Worm (Caenorhabditis elegans) whole organism, L4/young adult: Measurements from ENCODE around the gene K11H12.8.

Experiments
- W03F9.2 ChIP-seq: fragments of 150-350 bp; optimal IDR thresholded peaks from 2 replicates; lab custom pipeline; 2014; ENCODE audit warnings: missing biosample characterization, missing genetic modification characterization
- dao-5 ChIP-seq: sonication (generic microtip); optimal IDR thresholded peaks from 2 replicates; lab custom pipeline; 2016; ENCODE audit warnings: missing genotype, missing genetic modification characterization, moderate library complexity, missing compliant biosample characterization
- him-1 ChIP-seq: sonication (generic microtip); optimal IDR thresholded peaks from 2 replicates; lab custom pipeline; 2016; ENCODE audit warnings: missing genotype, missing genetic modification reagents, missing genetic modification characterization, missing compliant biosample characterization

Gene K11H12.8

DNA sequence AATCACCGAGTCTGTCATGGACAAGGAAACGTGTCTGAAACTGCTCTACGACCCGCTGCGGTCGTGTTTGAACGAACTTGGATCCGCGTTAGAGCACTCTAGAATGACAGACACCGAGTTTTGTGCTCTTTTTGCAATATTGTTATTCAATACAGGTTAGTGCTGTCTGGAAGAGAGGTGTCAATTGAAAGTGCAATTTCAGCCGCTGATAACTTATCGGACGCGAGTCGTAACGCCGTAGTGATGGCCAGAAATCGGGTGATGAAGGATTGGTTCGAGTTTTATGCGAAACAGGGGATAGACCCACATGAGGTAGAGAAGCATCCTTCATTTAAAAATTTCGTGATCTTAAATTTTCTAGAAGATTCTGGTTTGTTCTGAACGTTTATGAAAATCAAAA is 23.3 kb upstream of the K11H12.8 start:
- no peak for TF ChIP-seq dao-5 (tag; lab: Kevin White, UChicago)
- TF ChIP-seq W03F9.2 (tag; lab: Kevin White, UChicago) = no peak
- no peak for TF ChIP-seq him-1 (tag; lab: Kevin White, UChicago)

DNA sequence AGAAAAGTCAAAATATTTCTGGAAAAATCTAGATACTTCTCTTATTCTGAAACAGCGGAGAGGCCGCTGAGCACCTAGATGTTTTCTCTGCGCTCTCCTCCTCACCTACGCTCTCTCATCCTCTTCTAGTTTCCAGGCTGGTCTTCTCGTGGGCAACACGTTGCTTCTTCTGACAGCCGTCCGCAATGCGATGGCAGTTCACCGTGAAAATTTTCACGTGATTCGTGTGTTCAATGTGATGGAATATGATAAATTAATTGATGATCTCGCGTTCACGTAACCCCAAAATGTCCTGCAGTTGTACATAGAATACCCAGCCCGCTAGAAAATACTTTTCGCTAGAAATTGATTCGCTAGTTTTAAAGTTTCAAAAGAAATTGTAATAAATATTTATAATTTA is 21.6 kb upstream of the K11H12.8 start:
- no peak for TF ChIP-seq W03F9.2 (tag; lab: Kevin White, UChicago)
- no peak for TF ChIP-seq dao-5 (tag; lab: Kevin White, UChicago)
- TF ChIP-seq him-1 (tag; lab: Kevin White, UChicago) = no peak

DNA sequence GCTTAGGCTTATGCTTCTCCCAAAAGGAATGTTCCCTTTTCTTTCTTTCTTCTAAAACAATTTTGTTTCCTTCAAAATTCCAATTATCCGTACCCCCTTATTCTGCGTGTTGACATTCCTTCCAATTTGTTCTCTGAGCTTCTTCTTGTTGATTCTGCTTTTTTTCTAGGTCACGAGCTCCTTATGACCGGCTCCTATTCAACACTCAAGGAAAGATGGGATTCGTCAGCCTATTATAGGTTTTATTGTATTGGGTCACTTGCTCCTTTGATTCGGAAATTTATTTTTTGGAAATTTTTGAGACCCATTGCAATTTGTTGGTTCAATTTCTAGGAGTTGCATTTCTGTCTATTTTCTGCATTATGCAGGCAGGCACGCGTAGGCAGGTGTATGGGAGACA is 16.0 kb upstream of the K11H12.8 start:
- no peak for TF ChIP-seq him-1 (tag; lab: Kevin White, UChicago)
- no peak for TF ChIP-seq W03F9.2 (tag; lab: Kevin White, UChicago)
- no peak for TF ChIP-seq dao-5 (tag; lab: Kevin White, UChicago)

DNA sequence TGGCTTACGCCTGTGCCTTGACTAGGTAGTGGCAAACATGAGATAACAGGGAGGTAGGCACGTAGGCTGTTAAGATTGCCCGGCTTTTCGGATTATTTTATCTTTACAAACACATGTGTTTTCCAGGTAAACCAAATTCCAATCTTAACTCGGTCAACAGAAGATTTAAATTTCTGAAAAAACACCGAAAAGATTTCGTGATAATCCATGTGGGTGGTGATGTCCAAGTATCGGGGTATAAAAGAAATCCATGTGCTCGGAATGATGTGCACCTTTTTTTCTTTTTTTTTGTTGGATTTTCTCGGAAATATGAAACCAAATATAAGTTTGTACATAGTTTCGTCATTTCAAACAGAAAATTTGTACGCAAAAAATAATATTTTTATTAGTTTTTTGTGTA is 11.7 kb upstream of the K11H12.8 start:
- TF ChIP-seq W03F9.2 (tag; lab: Kevin White, UChicago) = no peak
- no peak for TF ChIP-seq him-1 (tag; lab: Kevin White, UChicago)
- TF ChIP-seq dao-5 (tag; lab: Kevin White, UChicago) = no peak

DNA sequence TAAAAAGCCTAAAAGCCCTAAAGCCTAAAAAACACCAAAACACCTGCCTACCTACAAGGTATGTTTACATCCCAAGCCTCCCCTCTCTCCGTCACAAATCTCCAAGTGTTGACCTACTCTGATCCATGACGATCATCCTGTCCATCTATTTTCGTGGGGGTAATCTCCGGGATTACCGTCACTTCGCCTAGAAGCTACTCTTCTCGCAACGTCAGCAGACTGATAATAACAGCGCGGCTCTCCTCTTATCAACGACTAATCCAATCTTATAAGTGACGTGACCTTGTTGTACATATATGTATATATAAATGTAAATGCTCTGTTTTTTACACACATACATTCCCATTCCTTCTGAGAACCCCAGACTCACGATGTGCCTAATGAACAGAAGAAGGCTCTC is 6.8 kb upstream of the K11H12.8 start:
- TF ChIP-seq dao-5 (tag; lab: Kevin White, UChicago) (no peak), him-1 (tag; lab: Kevin White, UChicago) (no peak), W03F9.2 (tag; lab: Kevin White, UChicago) (no peak)

DNA sequence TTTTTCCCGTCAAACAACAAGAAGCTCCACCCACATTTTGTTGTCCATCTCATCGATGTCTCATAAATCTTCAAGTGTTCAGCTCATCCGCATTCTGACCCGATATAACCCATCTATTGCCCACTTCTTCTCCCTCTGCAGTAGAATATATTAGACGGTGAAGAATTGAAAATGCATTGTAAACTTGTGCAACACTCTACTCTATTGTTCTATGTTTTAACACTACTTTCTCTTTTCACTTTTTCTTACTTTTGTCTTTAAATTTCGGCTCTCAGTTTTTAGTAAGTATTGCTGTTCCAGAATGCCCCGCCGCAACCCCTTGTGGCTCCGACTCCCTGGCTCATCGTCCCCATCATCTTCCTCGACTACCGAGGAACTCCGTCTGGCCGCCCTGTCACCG is 5.8 kb upstream of the K11H12.8 start, which contains the start of gene K11H12.9:
Gene K11H12.9 (plus strand): TSS at position 301 of the 400 bp plus-strand sequence.
- TF ChIP-seq W03F9.2 (tag; lab: Kevin White, UChicago) = no peak
- TF ChIP-seq dao-5 (tag; lab: Kevin White, UChicago) = no peak
- no peak for TF ChIP-seq him-1 (tag; lab: Kevin White, UChicago)

DNA sequence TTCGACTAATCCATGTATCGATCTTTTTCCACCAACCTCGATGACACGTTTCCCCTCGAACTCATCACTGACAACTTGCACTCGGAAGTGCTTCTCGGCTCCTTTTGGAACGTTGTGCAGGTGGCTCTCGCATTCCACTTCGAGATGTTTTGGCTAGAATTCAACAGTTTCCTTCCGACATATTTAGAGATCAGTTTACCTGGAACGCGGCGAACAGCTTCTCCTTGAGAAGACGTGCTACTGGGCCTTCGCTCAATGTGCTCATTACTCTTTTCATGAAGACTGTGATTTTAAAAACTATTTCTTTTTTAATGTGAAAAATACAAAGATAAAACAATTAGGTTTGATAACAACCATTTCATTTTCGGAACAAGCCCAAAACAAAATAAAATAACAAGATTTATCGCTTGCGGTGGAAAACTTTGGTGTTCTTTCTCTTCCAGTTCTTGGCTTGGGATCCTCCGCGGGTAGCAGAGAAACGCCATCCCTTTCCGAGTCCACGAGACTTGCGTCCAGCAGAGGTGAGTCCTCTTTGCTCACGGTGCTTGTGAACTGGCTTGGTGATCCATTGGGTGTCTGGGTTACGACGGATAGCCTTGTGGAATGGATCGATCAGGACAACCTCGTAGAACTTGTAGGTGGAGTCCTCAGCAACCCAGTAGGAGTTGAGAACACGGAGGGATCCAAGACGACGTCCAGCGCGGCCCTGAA is 1.9 kb upstream of the K11H12.8 start, which contains the start of gene K11H12.1:
Gene K11H12.1 (minus strand): TSS at position 284 of the 711 bp plus-strand sequence.
- TF ChIP-seq W03F9.2 (tag; lab: Kevin White, UChicago) = no peak

DNA sequence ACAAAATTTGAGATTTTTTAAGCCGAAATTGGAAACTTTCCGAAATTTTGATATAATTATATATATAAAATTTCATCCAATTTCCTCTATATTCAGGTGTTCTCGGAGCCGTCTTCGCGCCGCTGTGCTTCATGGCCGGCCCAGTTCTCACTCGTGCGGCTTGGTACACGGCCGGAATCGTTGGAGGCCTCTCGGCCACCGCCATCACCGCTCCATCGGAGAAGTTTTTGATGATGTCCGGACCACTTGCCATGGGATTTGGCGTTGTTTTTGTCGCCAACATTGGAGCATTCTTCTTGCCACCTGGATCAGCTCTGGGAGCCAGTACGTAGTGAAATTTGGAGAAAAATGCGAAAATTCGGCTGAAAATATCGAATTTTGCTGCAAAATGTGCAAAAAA is 1.9 kb downstream of the K11H12.8 start:
- TF ChIP-seq him-1 (tag; lab: Kevin White, UChicago) = no peak
- no peak for TF ChIP-seq dao-5 (tag; lab: Kevin White, UChicago)
- no peak for TF ChIP-seq W03F9.2 (tag; lab: Kevin White, UChicago)

DNA sequence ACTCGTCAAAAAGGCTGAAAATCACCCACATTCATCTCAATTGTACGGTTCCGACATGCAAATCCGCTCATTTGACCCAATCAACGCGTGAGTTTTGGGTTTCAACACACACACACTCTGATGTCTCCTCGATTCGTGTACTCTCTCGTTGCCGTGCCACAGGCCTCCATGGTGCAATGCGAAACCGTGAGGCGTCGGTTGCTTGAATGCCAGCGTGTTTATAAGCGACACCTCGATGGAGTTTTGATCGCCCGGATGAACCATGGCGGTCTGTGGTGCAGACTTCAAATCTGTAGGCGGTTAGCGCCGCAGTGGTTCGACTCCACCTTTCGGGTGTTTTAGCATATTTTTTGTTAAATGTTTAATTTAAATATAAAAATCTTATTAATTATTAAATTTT is 2.7 kb downstream of the K11H12.8 start:
- TF ChIP-seq him-1 (tag; lab: Kevin White, UChicago) (no peak), W03F9.2 (tag; lab: Kevin White, UChicago) (no peak), dao-5 (tag; lab: Kevin White, UChicago) (no peak)

DNA sequence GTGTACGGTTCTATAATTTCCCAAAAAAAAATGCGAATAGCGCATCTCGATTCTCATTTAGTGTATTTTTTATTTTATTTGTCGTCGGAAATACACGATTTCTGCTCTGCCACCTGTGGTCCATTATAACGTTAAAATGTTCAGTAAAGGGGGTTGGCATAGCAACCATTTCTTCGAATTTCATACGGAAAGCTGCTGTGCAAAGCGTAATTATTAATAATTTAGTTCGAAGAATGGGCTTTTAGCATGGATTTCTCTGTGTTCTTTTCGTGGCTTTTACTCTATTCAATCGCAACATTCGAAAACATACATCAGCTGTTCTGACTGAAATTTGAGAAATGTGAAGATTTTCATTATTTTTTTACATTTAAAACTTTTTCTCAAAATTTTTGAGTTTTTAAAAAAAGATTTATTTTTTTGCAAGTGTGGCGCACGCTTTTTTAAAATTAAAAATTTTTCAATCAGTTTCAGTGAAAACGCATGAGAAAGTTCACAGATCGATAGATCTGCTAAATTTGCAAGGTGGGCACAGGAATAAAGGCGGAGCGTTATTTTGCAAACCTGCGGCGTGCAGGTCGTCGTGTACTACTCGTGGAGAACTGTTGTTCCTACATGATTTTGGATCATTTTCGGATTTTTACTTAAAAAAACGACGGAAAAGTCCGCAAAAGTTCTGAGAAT is 3.4 kb downstream of the K11H12.8 start:
- TF ChIP-seq W03F9.2 (tag; lab: Kevin White, UChicago) = no peak
- no peak for TF ChIP-seq him-1 (tag; lab: Kevin White, UChicago)
- no peak for TF ChIP-seq dao-5 (tag; lab: Kevin White, UChicago)

DNA sequence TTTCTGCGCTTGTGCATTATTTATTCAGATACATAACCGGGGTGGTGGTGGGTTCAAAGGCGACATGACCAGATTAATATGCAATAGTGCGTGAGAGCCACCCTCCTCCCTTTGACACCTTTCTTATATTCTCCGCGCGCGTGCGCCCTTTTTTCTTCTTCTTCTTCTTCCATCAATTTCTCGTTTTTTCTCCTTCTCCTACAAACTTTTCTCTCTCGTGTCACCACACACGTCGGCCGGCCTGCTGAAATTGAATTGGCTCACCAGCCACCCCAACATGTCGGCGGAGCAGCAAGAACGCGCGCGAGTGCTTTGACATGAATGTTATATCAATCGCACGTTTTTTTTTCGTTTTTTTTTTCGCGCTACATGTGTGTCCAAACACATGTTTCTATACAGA is 4.4 kb downstream of the K11H12.8 start:
- TF ChIP-seq W03F9.2 (tag; lab: Kevin White, UChicago) = no peak
- no peak for TF ChIP-seq dao-5 (tag; lab: Kevin White, UChicago)
- TF ChIP-seq him-1 (tag; lab: Kevin White, UChicago) = no peak

DNA sequence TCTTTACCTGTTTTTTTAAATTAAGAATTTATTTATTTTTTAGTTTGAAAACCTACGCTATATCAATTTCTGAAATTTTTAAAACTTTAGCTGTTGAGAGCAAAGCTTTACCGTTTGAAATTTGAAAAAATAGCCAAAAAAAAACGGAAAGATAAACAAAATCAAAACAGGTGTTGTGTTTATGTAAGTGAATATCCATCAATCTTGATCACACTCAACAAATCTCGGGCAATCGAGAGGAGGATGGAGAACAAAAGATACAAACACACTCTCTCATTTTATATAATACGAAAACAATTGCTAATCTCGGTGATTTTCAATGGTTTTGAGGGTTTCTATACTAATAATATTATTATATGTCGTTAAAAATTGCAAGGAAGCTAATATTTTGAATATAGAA is 6.4 kb downstream of the K11H12.8 start:
- TF ChIP-seq W03F9.2 (tag; lab: Kevin White, UChicago) (no peak), him-1 (tag; lab: Kevin White, UChicago) (no peak), dao-5 (tag; lab: Kevin White, UChicago) (no peak)

DNA sequence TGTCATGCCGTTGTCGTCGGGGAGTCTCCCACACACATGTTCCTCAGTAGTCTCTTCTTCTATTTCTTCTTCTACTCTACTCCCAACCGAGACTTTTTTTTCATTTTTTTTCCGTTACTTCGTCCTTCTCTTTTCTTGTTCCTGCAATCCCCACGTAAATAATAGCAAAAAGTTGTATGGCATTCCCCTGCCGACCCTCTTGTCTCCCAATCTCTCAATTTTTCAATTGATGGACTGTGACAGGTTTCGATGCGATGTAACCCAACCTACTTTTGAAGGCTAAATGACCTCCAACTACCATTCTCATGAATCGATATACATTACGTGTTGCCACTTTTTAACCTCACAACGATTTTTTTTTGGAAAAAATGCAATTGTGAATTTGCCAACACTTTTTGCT is 8.9 kb downstream of the K11H12.8 start:
- no peak for TF ChIP-seq W03F9.2 (tag; lab: Kevin White, UChicago)
- TF ChIP-seq dao-5 (tag; lab: Kevin White, UChicago) = no peak
- no peak for TF ChIP-seq him-1 (tag; lab: Kevin White, UChicago)

DNA sequence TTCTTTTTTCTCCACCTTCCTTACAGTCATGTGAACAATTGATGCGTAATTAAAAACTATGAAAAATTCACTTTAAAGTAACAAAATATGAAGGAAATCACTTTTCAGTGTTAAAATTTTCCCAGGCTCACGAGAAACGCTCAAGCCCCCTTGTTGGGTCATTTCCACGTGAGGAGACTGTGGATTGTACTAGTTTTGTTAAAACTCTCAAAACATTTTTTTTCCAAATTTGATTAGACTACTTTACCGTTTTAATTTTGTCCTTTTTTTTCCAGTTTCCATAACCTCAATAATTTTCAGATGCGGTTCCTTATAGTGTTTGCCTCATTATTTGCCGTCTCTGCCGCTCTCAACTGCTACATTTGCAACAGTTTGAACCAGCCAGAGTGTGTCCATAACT is 10.0 kb downstream of the K11H12.8 start, which contains the start of gene K11H12.7:
Gene K11H12.7 (plus strand): TSS at position 301 of the 400 bp plus-strand sequence.
- TF ChIP-seq W03F9.2 (tag; lab: Kevin White, UChicago) (no peak), dao-5 (tag; lab: Kevin White, UChicago) (no peak), him-1 (tag; lab: Kevin White, UChicago) (no peak)
